Worm (Caenorhabditis elegans): Measurements from ENCODE around the gene bub-3.

The bub-3 gene

DNA sequence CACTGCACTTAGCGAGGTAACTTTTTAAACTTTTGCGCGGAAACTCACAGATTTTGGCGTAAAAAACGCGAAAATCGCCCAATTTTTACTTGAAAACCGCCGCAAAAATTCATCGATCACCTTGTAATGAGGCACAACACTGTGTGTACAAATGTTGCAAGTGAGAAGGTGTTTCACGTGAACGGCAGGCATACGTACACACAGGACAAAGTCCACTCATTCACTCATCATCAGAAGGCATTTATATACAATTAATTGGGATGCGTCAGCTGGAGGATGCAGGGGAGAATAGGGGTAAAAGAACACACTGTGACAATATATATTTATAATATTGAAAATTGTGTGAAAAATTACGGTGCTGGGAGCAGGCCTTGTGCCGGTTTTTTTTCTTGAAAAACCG is 11.0 kb downstream of the bub-3 start:
- TF ChIP-seq cnd-1 (tag; optimal IDR thresholded peaks at IDR 0.05) = peak; percentile 8
- no peak for TF ChIP-seq elt-3 (tag; optimal IDR thresholded peaks at IDR 0.05)
- no peak for TF ChIP-seq mls-2 (tag; optimal IDR thresholded peaks at IDR 0.05)
- peak; percentile 65 for TF ChIP-seq nhr-2 (tag; optimal IDR thresholded peaks at IDR 0.05)
- peak; percentile 43 for TF ChIP-seq unc-62 (GFP tag; optimal IDR thresholded peaks at IDR 0.05)
- TF ChIP-seq pha-4 (tag; optimal IDR thresholded peaks at IDR 0.05) = no peak
- TF ChIP-seq drap-1 (GFP tag; optimal IDR thresholded peaks at IDR 0.05) = no peak

DNA sequence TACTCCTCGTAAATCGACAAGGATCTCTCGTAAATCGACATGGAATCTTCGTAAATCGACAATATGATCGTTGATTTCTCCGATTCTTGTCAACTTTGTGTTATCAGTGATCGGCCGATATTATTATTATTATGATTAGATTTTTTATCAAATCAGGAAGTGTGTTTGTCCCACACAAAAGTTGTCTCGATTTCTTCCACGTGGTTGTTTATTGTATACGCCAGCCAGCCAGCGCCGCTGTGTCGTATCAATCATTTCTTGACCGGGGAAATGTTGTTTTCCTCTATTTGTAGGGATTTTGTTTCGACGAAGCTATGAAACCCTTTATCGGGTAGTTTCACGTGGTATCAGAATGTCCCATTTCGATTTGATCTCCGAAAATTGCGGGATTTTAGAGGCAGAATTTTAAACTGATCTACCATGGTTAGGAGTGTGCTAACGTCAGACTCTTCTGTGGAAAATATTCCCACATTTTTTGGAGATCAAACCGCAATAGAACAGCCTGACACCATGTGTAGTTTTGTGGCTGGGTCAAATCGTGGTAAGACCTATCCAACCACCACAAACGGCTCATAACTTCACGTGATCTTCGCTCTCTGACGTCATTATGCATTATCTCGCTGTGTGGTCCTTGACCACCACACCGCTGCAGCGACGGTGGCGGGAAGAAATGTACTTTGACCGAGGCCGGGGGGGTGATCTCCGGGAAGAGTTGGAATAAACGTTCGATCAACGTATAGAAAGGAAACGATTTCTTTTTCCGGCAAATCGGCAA is 12.1 kb downstream of the bub-3 start:
- TF ChIP-seq elt-1 (tag; optimal IDR thresholded peaks at IDR 0.05; ENCODE audit: borderline replicate concordance, insufficient read depth) (peak; percentile 8), mls-2 (tag; optimal IDR thresholded peaks at IDR 0.05) (no peak), tbx-8 (GFP tag; optimal IDR thresholded peaks at IDR 0.05) (no peak), snpc-4 (tag; optimal IDR thresholded peaks at IDR 0.05) (no peak), ceh-39 (tag; optimal IDR thresholded peaks at IDR 0.05) (no peak), elt-3 (tag; optimal IDR thresholded peaks at IDR 0.05) (peak; percentile 1), nhr-2 (tag; optimal IDR thresholded peaks at IDR 0.05) (peak; percentile 57), lin-13 (tag; optimal IDR thresholded peaks at IDR 0.05) (peak; percentile 14), ceh-43 (GFP tag; optimal IDR thresholded peaks at IDR 0.05) (no peak)

DNA sequence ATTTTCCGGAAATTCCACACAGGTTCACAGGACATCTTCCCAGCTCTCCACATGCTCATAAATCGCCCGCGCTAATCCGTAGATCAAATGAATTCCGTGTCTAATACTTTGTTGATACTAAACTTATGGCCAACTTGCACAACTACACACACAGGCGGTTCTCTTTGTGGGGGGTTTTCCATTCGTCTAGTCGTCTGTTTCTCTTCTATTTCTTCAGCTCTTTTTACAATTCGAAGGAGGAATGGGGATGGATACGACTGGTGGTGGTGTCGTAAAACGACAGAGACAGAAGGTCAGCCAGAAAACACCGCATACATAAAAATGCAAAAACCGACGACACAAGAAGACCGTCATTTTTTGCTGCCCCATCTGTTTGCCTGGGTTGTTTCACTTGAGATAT is 13.6 kb downstream of the bub-3 start:
- TF ChIP-seq unc-120 (tag; optimal IDR thresholded peaks at IDR 0.05; ENCODE audit: poor library complexity, severe bottlenecking) = no peak
- peak; percentile 57 for TF ChIP-seq cnd-1 (tag; optimal IDR thresholded peaks at IDR 0.05)
- TF ChIP-seq unc-62 (GFP tag; optimal IDR thresholded peaks at IDR 0.05) = no peak
- TF ChIP-seq blmp-1 (tag; optimal IDR thresholded peaks at IDR 0.05) = no peak
- peak; percentile 16 for TF ChIP-seq pha-4 (tag; optimal IDR thresholded peaks at IDR 0.05)
- TF ChIP-seq hlh-1 (tag; optimal IDR thresholded peaks at IDR 0.05) = peak; percentile 47
- no peak for TF ChIP-seq ceh-83 (GFP tag; optimal IDR thresholded peaks at IDR 0.05)

DNA sequence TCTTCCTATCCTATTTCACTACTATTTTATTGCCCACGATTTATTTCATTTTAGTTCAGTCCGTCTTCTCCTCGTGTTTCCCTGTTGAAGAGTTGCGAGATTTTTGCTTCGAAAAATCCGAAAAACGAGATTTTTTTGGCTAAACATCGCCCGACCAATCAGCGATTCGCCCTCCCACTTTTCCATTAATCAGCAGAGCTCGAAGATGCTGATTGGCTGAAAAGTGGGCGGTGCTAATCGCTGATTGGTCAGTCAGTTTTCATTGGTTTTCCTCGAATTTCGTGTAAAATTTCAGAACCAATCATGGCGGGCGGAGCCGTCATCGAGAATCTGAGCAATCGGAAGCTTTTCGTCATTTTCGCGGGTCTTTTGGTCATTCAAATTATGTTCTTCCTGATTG is 15.6 kb downstream of the bub-3 start, which contains the start of gene mig-14:
TSS of gene mig-14 (plus strand) at position 290 of the 400 bp plus-strand sequence.
- TF ChIP-seq lin-13 (tag; optimal IDR thresholded peaks at IDR 0.05) = no peak
- TF ChIP-seq ceh-83 (GFP tag; optimal IDR thresholded peaks at IDR 0.05) = no peak
- no peak for TF ChIP-seq blmp-1 (tag; optimal IDR thresholded peaks at IDR 0.05)
- no peak for TF ChIP-seq hlh-1 (tag; optimal IDR thresholded peaks at IDR 0.05)
- TF ChIP-seq sptf-1 (tag; optimal IDR thresholded peaks at IDR 0.05) = no peak
- TF ChIP-seq mls-2 (tag; optimal IDR thresholded peaks at IDR 0.05) = no peak

DNA sequence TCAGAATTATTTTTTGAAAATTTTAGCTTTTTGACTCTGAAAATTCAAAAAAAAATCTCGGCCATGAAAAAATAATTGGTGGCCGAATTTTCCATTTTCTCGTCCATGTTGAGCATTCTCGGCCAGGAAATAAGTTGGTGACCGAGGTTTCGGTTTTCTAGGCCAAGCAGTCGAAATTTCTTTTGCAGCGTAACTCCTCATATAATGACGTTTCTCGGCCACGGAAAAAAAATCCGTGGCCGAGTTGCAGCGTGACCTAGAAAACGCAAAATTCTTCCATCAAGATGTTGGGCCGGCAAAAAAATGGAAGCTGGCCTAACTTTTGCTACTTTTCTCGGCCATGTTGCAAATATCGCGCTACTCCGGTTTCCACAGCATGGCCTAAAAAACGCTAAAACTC is 24.3 kb downstream of the bub-3 start:
- TF ChIP-seq cnd-1 (tag; optimal IDR thresholded peaks at IDR 0.05) (no peak), bed-3 (GFP tag; optimal IDR thresholded peaks at IDR 0.05) (no peak), mab-5 (tag; optimal IDR thresholded peaks at IDR 0.05) (no peak), drap-1 (GFP tag; optimal IDR thresholded peaks at IDR 0.05) (no peak), ceh-83 (GFP tag; optimal IDR thresholded peaks at IDR 0.05) (no peak), lin-13 (tag; optimal IDR thresholded peaks at IDR 0.05) (no peak), nhr-76 (tag; optimal IDR thresholded peaks at IDR 0.05) (no peak), flh-1 (GFP tag; optimal IDR thresholded peaks at IDR 0.05) (no peak), ham-2 (GFP tag; optimal IDR thresholded peaks at IDR 0.05) (no peak)

DNA sequence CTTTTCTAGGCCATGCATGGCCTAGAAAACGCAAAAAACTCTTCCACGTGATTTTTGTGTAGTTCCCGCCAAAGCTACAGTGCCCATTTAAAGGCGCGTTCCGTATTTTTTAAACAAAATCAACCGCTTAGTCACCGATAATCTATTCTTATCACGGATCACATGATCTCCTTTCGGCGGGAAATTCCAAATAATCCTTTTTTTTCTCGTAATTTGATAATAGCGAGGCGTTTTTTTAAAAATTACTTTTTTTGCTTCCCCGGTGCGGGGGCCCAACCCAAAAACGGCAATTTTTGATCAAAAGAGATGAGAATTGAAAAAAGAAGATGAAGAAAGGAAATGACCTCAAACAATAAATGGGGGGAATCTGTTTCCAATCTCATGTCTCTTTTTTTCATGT is 25.2 kb downstream of the bub-3 start:
- TF ChIP-seq drap-1 (GFP tag; optimal IDR thresholded peaks at IDR 0.05) (no peak), ceh-43 (GFP tag; optimal IDR thresholded peaks at IDR 0.05) (no peak), nhr-76 (tag; optimal IDR thresholded peaks at IDR 0.05) (no peak), elt-3 (tag; optimal IDR thresholded peaks at IDR 0.05) (no peak), lin-13 (tag; optimal IDR thresholded peaks at IDR 0.05) (no peak), unc-62 (GFP tag; optimal IDR thresholded peaks at IDR 0.05) (no peak), nhr-28 (tag; optimal IDR thresholded peaks at IDR 0.05) (no peak), unc-120 (tag; optimal IDR thresholded peaks at IDR 0.05; ENCODE audit: poor library complexity, severe bottlenecking) (no peak), ceh-39 (tag; optimal IDR thresholded peaks at IDR 0.05) (no peak), lin-32 (GFP tag; optimal IDR thresholded peaks at IDR 0.05) (no peak), ztf-11 (tag; optimal IDR thresholded peaks at IDR 0.05) (no peak), hlh-1 (tag; optimal IDR thresholded peaks at IDR 0.05) (no peak), nhr-12 (tag; optimal IDR thresholded peaks at IDR 0.05) (no peak), M03D4.4 (tag; optimal IDR thresholded peaks at IDR 0.05) (no peak), ham-2 (GFP tag; optimal IDR thresholded peaks at IDR 0.05) (no peak), blmp-1 (tag; optimal IDR thresholded peaks at IDR 0.05) (no peak), mls-2 (tag; optimal IDR thresholded peaks at IDR 0.05) (no peak)

All from whole organism, mixed stage, embryonic.